Fruit fly (Drosophila melanogaster) whole organism, adult: ENCODE measurements around the gene CG4829.

ENCODE experiments used
- CG12768 ChIP-seq: fragments of 200-800 bp; sonication (Bioruptor generic); optimal IDR thresholded peaks from 2 replicates; lab custom pipeline; 2017; ENCODE audit warnings: missing biosample characterization, missing genetic modification characterization, mild to moderate bottlenecking, moderate library complexity, missing genetic modification reagents
- CG1620 ChIP-seq: fragments of 200-800 bp; sonication (Bioruptor generic); optimal IDR thresholded peaks from 2 replicates; lab custom pipeline; 2016; ENCODE audit warnings: missing biosample characterization, missing genetic modification characterization
- CG33017 ChIP-seq: fragments of 200-800 bp; sonication (Bioruptor generic); optimal IDR thresholded peaks from 2 replicates; lab custom pipeline; 2018; ENCODE audit warnings: missing biosample characterization, mild to moderate bottlenecking, missing genetic modification characterization, moderate library complexity
- CG5204 ChIP-seq: fragments of 200-800 bp; sonication (Bioruptor generic); optimal IDR thresholded peaks from 2 replicates; lab custom pipeline; 2016; ENCODE audit warnings: missing biosample characterization, missing genetic modification characterization
- CG7045 ChIP-seq: fragments of 200-800 bp; sonication (Bioruptor generic); optimal IDR thresholded peaks from 2 replicates; lab custom pipeline; 2017; ENCODE audit warnings: missing biosample characterization, mild to moderate bottlenecking, missing genetic modification characterization
- CG7101 ChIP-seq: fragments of 200-800 bp; sonication (Bioruptor generic); optimal IDR thresholded peaks from 2 replicates; lab custom pipeline; 2018; ENCODE audit warnings: missing biosample characterization, mild to moderate bottlenecking, missing genetic modification characterization, moderate library complexity
- Clk ChIP-seq: fragments of 200-800 bp; sonication (Bioruptor generic); optimal IDR thresholded peaks from 2 replicates; lab custom pipeline; 2017; ENCODE audit warnings: missing biosample characterization, missing genetic modification characterization
- Mnt ChIP-seq: fragments of 200-800 bp; sonication (Bioruptor generic); optimal IDR thresholded peaks from 2 replicates; lab custom pipeline; 2016; ENCODE audit warnings: missing biosample characterization, mild to moderate bottlenecking, missing genetic modification characterization
- cic ChIP-seq: fragments of 200-800 bp; sonication (Bioruptor generic); optimal IDR thresholded peaks from 2 replicates; lab custom pipeline; 2017; ENCODE audit warnings: missing biosample characterization, mild to moderate bottlenecking, missing genetic modification characterization, moderate library complexity
- cnc ChIP-seq, 2 experiments: fragments of >200 bp; optimal IDR thresholded peaks; 2 replicates each; lab custom pipeline; 2017
- kay ChIP-seq: fragments of 200-800 bp; sonication (Bioruptor generic); peaks from one replicate; lab custom pipeline; 2016; ENCODE audit warnings: missing biosample characterization, missing genetic modification characterization, borderline replicate concordance
- pad ChIP-seq: fragments of 200-800 bp; sonication (Bioruptor generic); optimal IDR thresholded peaks from 3 replicates; lab custom pipeline; 2017; ENCODE audit warnings: missing biosample characterization, missing genetic modification characterization, mild to moderate bottlenecking, moderate library complexity, missing genetic modification reagents
- tj ChIP-seq: fragments of 200-800 bp; sonication (Bioruptor generic); optimal IDR thresholded peaks from 3 replicates; lab custom pipeline; 2017; ENCODE audit warnings: missing biosample characterization, mild to moderate bottlenecking, missing genetic modification characterization, moderate library complexity
- toe ChIP-seq: fragments of 200-800 bp; sonication (Bioruptor generic); optimal IDR thresholded peaks from 2 replicates; lab custom pipeline; 2016; ENCODE audit warnings: missing biosample characterization, missing genetic modification characterization

DNA sequence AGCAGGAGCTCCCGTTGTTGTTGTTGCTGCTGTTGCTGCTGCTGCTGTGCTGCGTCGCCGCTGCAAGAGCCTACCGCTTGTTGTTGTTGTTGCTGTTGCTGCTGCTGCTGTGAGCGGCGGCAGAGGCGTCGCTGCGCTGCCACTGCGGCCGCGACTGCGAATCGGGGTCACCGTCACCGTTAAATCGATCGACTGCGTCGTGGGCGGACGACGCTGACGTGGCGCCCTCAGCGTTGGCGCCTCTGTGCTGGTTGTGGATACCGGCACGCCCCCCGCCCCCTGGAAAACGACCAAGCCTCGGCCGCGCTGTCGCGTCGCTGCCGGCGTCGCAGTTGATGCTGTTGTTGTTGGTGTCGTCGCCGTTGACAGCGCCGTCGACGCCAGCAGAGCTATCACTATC lies 38.0 kb downstream of the CG4829 start:
- no peak for TF ChIP-seq Mnt (GFP tag; lab: Kevin White, UChicago)
- no peak for TF ChIP-seq CG5204
- no peak for TF ChIP-seq CG12768
- TF ChIP-seq CG33017 (tag; lab: Kevin White, UChicago): no peak
- no peak for TF ChIP-seq CG1620 (GFP tag; lab: Kevin White, UChicago)
- no peak for TF ChIP-seq CG7101 (tag; lab: Kevin White, UChicago)
- no peak for TF ChIP-seq CG7045 (GFP tag; lab: Kevin White, UChicago)
- TF ChIP-seq kay (GFP tag; lab: Kevin White, UChicago): no peak
- no peak for TF ChIP-seq toe (GFP tag; lab: Kevin White, UChicago)
- TF ChIP-seq Clk: no peak
- TF ChIP-seq cnc (optimal IDR thresholded peaks at IDR 0.05; lab: Kevin White, UChicago): no peak
- TF ChIP-seq cic (GFP tag; lab: Kevin White, UChicago): no peak
- TF ChIP-seq tj (GFP tag; lab: Kevin White, UChicago): no peak
- TF ChIP-seq pad: no peak
